Fruit fly (Drosophila melanogaster) whole organism, embryonic: ENCODE data around the gene CG43902.

ENCODE experiments used
- Ada2b ChIP-seq: fragments of 200-800 bp; sonication (Bioruptor generic); IDR thresholded peaks from 2 replicates; pipeline ENCODE4 v1.3.6; 2022; ENCODE audit warnings: missing biosample characterization, missing genetic modification characterization
- Atf3 ChIP-seq: fragments of 200-800 bp; sonication (Bioruptor generic); optimal IDR thresholded peaks from 3 replicates; lab custom pipeline; 2016; ENCODE audit warnings: missing biosample characterization, missing genetic modification characterization
- B-H1 ChIP-seq: fragments of 200-800 bp; sonication (Bioruptor generic); IDR thresholded peaks from 3 replicates; pipeline ENCODE4 v1.3.6; 2022; ENCODE audit warnings: missing biosample characterization, missing genetic modification characterization
- CG10565 ChIP-seq: fragments of 200-800 bp; sonication (Bioruptor generic); optimal IDR thresholded peaks from 3 replicates; lab custom pipeline; 2016; ENCODE audit warnings: missing biosample characterization, mild to moderate bottlenecking, missing genetic modification characterization
- CG10979 ChIP-seq: fragments of 200-800 bp; sonication (Bioruptor generic); optimal IDR thresholded peaks from 2 replicates; lab custom pipeline; 2018; ENCODE audit warnings: missing biosample characterization, mild to moderate bottlenecking, missing genetic modification characterization, moderate library complexity
- CG13296 ChIP-seq: fragments of 200-800 bp; sonication (Bioruptor generic); optimal IDR thresholded peaks from 3 replicates; lab custom pipeline; 2018; ENCODE audit warnings: missing biosample characterization, mild to moderate bottlenecking, missing genetic modification characterization
- CG1529 ChIP-seq: fragments of 200-800 bp; sonication (Bioruptor generic); optimal IDR thresholded peaks from 3 replicates; lab custom pipeline; 2018; ENCODE audit warnings: missing biosample characterization, missing genetic modification characterization
- CG15514 ChIP-seq: fragments of 200-800 bp; sonication (Bioruptor generic); optimal IDR thresholded peaks from 3 replicates; lab custom pipeline; 2017; ENCODE audit warnings: missing biosample characterization, missing genetic modification characterization, mild to moderate bottlenecking, moderate library complexity, missing genetic modification reagents
- CG1602 ChIP-seq: fragments of 200-800 bp; sonication (Bioruptor generic); optimal IDR thresholded peaks from 3 replicates; lab custom pipeline; 2016; ENCODE audit warnings: missing biosample characterization, missing genetic modification characterization
- CG17328 ChIP-seq: fragments of 200-800 bp; sonication (Bioruptor generic); IDR thresholded peaks from 2 replicates; pipeline ENCODE4 v1.3.6; 2022; ENCODE audit warnings: missing biosample characterization, missing genetic modification characterization
- CG18262 ChIP-seq: fragments of 200-800 bp; optimal IDR thresholded peaks from 3 replicates; lab custom pipeline; 2019; ENCODE audit warnings: missing biosample characterization, mild to moderate bottlenecking, missing genetic modification characterization, moderate library complexity
- CG31365 ChIP-seq: fragments of 200-800 bp; sonication (Bioruptor generic); optimal IDR thresholded peaks from 2 replicates; lab custom pipeline; 2018; ENCODE audit warnings: missing biosample characterization, mild to moderate bottlenecking, missing genetic modification characterization
- CG3995 ChIP-seq: fragments of 200-800 bp; sonication (Bioruptor generic); optimal IDR thresholded peaks from 3 replicates; lab custom pipeline; 2016; ENCODE audit warnings: missing biosample characterization, missing genetic modification characterization
- CG4360 ChIP-seq: fragments of 200-800 bp; sonication (Bioruptor generic); IDR thresholded peaks from 2 replicates; pipeline ENCODE4 v1.3.6; 2022; ENCODE audit warnings: missing biosample characterization, missing genetic modification characterization
- CG4617 ChIP-seq: fragments of 200-800 bp; sonication (Bioruptor generic); optimal IDR thresholded peaks from 3 replicates; lab custom pipeline; 2016; ENCODE audit warnings: missing biosample characterization, missing genetic modification characterization, borderline replicate concordance
- CG7357 ChIP-seq: fragments of 200-800 bp; sonication (Bioruptor generic); IDR thresholded peaks from 3 replicates; pipeline ENCODE4 v1.3.6; 2022; ENCODE audit warnings: missing biosample characterization, missing genetic modification characterization
- CG7556 ChIP-seq: fragments of 200-800 bp; sonication (Bioruptor generic); optimal IDR thresholded peaks from 2 replicates; lab custom pipeline; 2017; ENCODE audit warnings: missing biosample characterization, mild to moderate bottlenecking, missing genetic modification characterization
- CG7839 ChIP-seq: fragments of 200-800 bp; sonication (Bioruptor generic); optimal IDR thresholded peaks from 3 replicates; lab custom pipeline; 2018; ENCODE audit warnings: missing biosample characterization, mild to moderate bottlenecking, missing genetic modification characterization, moderate library complexity
- CG7928 ChIP-seq: fragments of 200-800 bp; sonication (Bioruptor generic); optimal IDR thresholded peaks from 2 replicates; lab custom pipeline; 2017; ENCODE audit warnings: missing biosample characterization, mild to moderate bottlenecking, missing genetic modification characterization
- CG8944 ChIP-seq: fragments of 200-800 bp; sonication (Bioruptor generic); optimal IDR thresholded peaks from 3 replicates; lab custom pipeline; 2016; ENCODE audit warnings: missing biosample characterization, missing genetic modification characterization
- CG9437 ChIP-seq: fragments of 200-800 bp; sonication (Bioruptor generic); optimal IDR thresholded peaks from 2 replicates; lab custom pipeline; 2018; ENCODE audit warnings: missing biosample characterization, mild to moderate bottlenecking, missing genetic modification characterization
- D19A ChIP-seq: fragments of 200-800 bp; optimal IDR thresholded peaks from 3 replicates; lab custom pipeline; 2019; ENCODE audit warnings: missing biosample characterization, mild to moderate bottlenecking, missing genetic modification characterization, moderate library complexity
- Gsc ChIP-seq: fragments of 200-800 bp; sonication (Bioruptor generic); IDR thresholded peaks from 2 replicates; pipeline ENCODE4 v1.3.6; 2022; ENCODE audit warnings: missing biosample characterization, missing genetic modification characterization
- HLH54F ChIP-seq: fragments of 200-800 bp; sonication (Bioruptor generic); optimal IDR thresholded peaks from 3 replicates; lab custom pipeline; 2016; ENCODE audit warnings: missing biosample characterization, missing genetic modification characterization
- Opbp ChIP-seq: fragments of 200-800 bp; sonication (Bioruptor generic); IDR thresholded peaks from 3 replicates; pipeline ENCODE4 v1.3.6; 2022; ENCODE audit warnings: missing biosample characterization, missing genetic modification characterization; ENCODE audit not compliant: partially characterized antibody
- Rfx ChIP-seq: fragments of 200-800 bp; sonication (Bioruptor generic); IDR thresholded peaks from 2 replicates; pipeline ENCODE4 v1.3.6; 2022; ENCODE audit warnings: missing biosample characterization, missing genetic modification characterization
- Scr ChIP-seq: fragments of 200-800 bp; sonication (Bioruptor generic); IDR thresholded peaks from 2 replicates; pipeline ENCODE4 v1.3.6; 2022; ENCODE audit warnings: missing biosample characterization, missing genetic modification characterization; ENCODE audit not compliant: partially characterized antibody
- Side ChIP-seq: fragments of 200-800 bp; sonication (Bioruptor generic); optimal IDR thresholded peaks from 2 replicates; lab custom pipeline; 2016; ENCODE audit warnings: missing biosample characterization, missing genetic modification characterization
- Six4 ChIP-seq: fragments of 200-800 bp; sonication (Bioruptor generic); optimal IDR thresholded peaks from 2 replicates; lab custom pipeline; 2016; ENCODE audit warnings: missing biosample characterization, missing genetic modification characterization
- Xbp1 ChIP-seq: fragments of 200-800 bp; sonication (Bioruptor generic); optimal IDR thresholded peaks from 3 replicates; lab custom pipeline; 2016; ENCODE audit warnings: missing biosample characterization, mild to moderate bottlenecking, missing genetic modification characterization
- cas ChIP-seq: fragments of 200-800 bp; sonication (Bioruptor generic); IDR thresholded peaks from 2 replicates; pipeline ENCODE4 v1.3.6; 2022; ENCODE audit warnings: missing biosample characterization, missing genetic modification characterization
- chif ChIP-seq, 2 experiments: fragments of 200-800 bp; sonication (Bioruptor generic); optimal IDR thresholded peaks; 3 replicates each; lab custom pipeline; 2016; ENCODE audit warnings: missing biosample characterization in 2 of 2, missing genetic modification characterization in 2 of 2
- crol ChIP-seq: fragments of 200-800 bp; sonication (Bioruptor generic); IDR thresholded peaks from 2 replicates; pipeline ENCODE4 v1.3.6; 2022; ENCODE audit warnings: missing biosample characterization, missing genetic modification characterization
- dysf ChIP-seq: fragments of 200-800 bp; sonication (Bioruptor generic); IDR thresholded peaks from 3 replicates; pipeline ENCODE4 v1.3.6; 2022; ENCODE audit warnings: missing biosample characterization, missing genetic modification characterization
- eve ChIP-seq, 2 experiments: fragments of >200 bp; optimal IDR thresholded peaks; 2 replicates each; lab custom pipeline; 2017; ENCODE audit warnings: missing biosample characterization in 2 of 2, missing genetic modification characterization in 2 of 2
- gce ChIP-seq: fragments of 200-800 bp; sonication (Bioruptor generic); IDR thresholded peaks from 3 replicates; pipeline ENCODE4 v1.3.6; 2022; ENCODE audit warnings: missing biosample characterization, missing genetic modification characterization
- inv ChIP-seq: fragments of 200-800 bp; sonication (Bioruptor generic); IDR thresholded peaks from 2 replicates; pipeline ENCODE4 v1.3.6; 2022; ENCODE audit warnings: missing biosample characterization, missing genetic modification characterization; ENCODE audit not compliant: partially characterized antibody
- mam ChIP-seq: fragments of 200-800 bp; sonication (Bioruptor generic); optimal IDR thresholded peaks from 3 replicates; lab custom pipeline; 2016; ENCODE audit warnings: missing biosample characterization, missing genetic modification characterization
- otp ChIP-seq: fragments of 200-800 bp; sonication (Bioruptor generic); IDR thresholded peaks from 3 replicates; pipeline ENCODE4, ENCODE4 v1.3.6; 2022; ENCODE audit warnings: missing biosample characterization, missing genetic modification characterization
- ro ChIP-seq: fragments of 200-800 bp; sonication (Bioruptor generic); IDR thresholded peaks from 2 replicates; pipeline ENCODE4 v1.3.6; 2022; ENCODE audit warnings: missing biosample characterization, missing genetic modification characterization
- row ChIP-seq: fragments of 200-800 bp; sonication (Bioruptor generic); IDR thresholded peaks from 3 replicates; pipeline ENCODE4 v1.3.6; 2022; ENCODE audit warnings: missing biosample characterization, missing genetic modification characterization
- salm ChIP-seq: fragments of 200-800 bp; sonication (Bioruptor generic); optimal IDR thresholded peaks from 2 replicates; lab custom pipeline; 2018; ENCODE audit warnings: missing biosample characterization, mild to moderate bottlenecking, missing genetic modification characterization
- sd ChIP-seq: fragments of 200-800 bp; sonication (Bioruptor generic); optimal IDR thresholded peaks from 3 replicates; lab custom pipeline; 2018; ENCODE audit warnings: missing biosample characterization, mild to moderate bottlenecking, missing genetic modification characterization, moderate library complexity
- seq ChIP-seq: fragments of 200-800 bp; sonication (Bioruptor generic); IDR thresholded peaks from 2 replicates; pipeline ENCODE4 v1.3.6; 2022; ENCODE audit warnings: missing biosample characterization, missing genetic modification characterization
- sisA ChIP-seq: fragments of 200-800 bp; sonication (Bioruptor generic); IDR thresholded peaks from 2 replicates; pipeline ENCODE4 v1.3.6; 2022; ENCODE audit warnings: missing biosample characterization, missing genetic modification characterization
- so ChIP-seq: fragments of 200-800 bp; sonication (Bioruptor generic); IDR thresholded peaks from 3 replicates; pipeline ENCODE4 v1.3.6; 2022; ENCODE audit warnings: missing biosample characterization, missing genetic modification characterization
- stwl ChIP-seq: fragments of 200-800 bp; sonication (Bioruptor generic); optimal IDR thresholded peaks from 3 replicates; lab custom pipeline; 2018; ENCODE audit warnings: missing biosample characterization, mild to moderate bottlenecking, missing genetic modification characterization, moderate library complexity
- ttk ChIP-seq: fragments of 200-800 bp; sonication (Bioruptor generic); IDR thresholded peaks from 2 replicates; pipeline ENCODE4 v2.1.2; 2022; ENCODE audit warnings: missing biosample characterization, missing genetic modification characterization
- tx ChIP-seq: fragments of 200-800 bp; sonication (Bioruptor generic); optimal IDR thresholded peaks from 2 replicates; lab custom pipeline; 2016; ENCODE audit warnings: missing biosample characterization, missing genetic modification characterization
- wor ChIP-seq: fragments of 200-800 bp; sonication (Bioruptor generic); IDR thresholded peaks from 2 replicates; pipeline ENCODE4 v1.3.6; 2022; ENCODE audit warnings: missing biosample characterization, missing genetic modification characterization

CG43902 gene

DNA sequence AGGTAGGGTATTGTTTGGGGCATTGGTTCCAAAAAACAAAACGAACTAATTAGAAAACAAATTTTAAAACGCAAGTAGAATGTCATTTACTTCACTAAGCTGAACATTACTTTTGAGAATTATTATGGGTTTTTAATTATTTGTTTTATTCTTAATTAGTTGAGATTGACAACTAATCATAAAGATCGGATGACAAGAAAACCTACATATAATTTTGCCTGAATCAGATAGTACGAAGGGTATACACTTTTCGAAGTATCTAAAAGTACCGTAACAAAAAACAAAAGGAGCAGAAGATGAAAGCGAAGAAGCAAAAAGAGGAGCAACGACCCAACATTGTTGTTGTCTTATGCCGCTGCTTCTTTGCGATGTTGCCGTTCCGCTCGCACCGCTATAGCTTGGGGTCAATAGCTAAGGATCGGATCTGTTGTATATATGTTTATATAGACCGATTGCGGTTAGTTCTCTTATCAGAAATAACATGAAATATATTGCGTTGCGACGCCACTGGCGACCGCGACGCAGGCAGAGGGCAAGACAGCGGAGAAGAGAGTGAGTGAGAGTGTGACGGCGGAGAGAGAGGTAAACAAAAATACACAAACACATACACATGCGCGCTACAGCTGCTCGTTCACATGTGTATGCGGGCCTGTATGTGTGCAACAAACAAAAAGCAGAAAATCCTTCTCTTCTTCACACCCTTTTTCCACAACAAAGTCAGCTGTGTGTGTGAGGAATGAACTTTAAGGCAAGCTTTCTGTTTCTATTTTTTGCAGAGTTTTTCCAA lies 53.1 kb downstream of the CG43902 start (continued):
- TF ChIP-seq stwl (no peak), CG31365 (no peak), crol (GFP tag; lab: Robert Waterston, UW) (peak; percentile 34; the same call in 1 of the 2 replicates), CG8944 (GFP tag; lab: Kevin White, UChicago) (no peak), CG13296 (GFP tag; lab: Kevin White, UChicago) (peak; percentile 27), HLH54F (GFP tag; lab: Kevin White, UChicago) (peak; percentile 45), sisA (GFP tag; lab: Robert Waterston, UW) (peak; percentile 40), chif (GFP tag; optimal IDR thresholded peaks at IDR 0.05; lab: Kevin White, UChicago) (peak in 1 of 2 experiments; percentile 4), CG3995 (GFP tag; lab: Kevin White, UChicago) (peak; percentile 31), CG10565 (no peak), CG4617 (GFP tag; lab: Kevin White, UChicago) (no peak), CG4360 (GFP tag; lab: Robert Waterston, UW) (peak; percentile 72), Scr (GFP tag; lab: Robert Waterston, UW) (no peak; the same call in 1 of the 2 replicates), Gsc (GFP tag; lab: Robert Waterston, UW) (no peak), CG7556 (GFP tag; lab: Kevin White, UChicago) (peak; percentile 65), CG7357 (GFP tag; lab: Robert Waterston, UW) (0 out of 3 replicates have a peak, but pooled peaks have one; percentile 21), Six4 (GFP tag; lab: Kevin White, UChicago) (peak; percentile 45), wor (GFP tag; lab: Robert Waterston, UW) (0 out of 2 replicates have a peak, but pooled peaks have one; percentile 18), CG1602 (GFP tag; lab: Kevin White, UChicago) (peak; percentile 51), tx (GFP tag; lab: Kevin White, UChicago) (no peak), CG1529 (GFP tag; lab: Kevin White, UChicago) (peak; percentile 13), CG15514 (no peak), mam (GFP tag; lab: Kevin White, UChicago) (peak; percentile 63), CG18262 (tag; lab: Kevin White, UChicago) (peak; percentile 71), CG7928 (GFP tag; lab: Kevin White, UChicago) (no peak), gce (no peak), cas (GFP tag; lab: Robert Waterston, UW) (no peak), so (GFP tag; lab: Robert Waterston, UW) (0 out of 3 replicates have a peak, but pooled peaks have one; percentile 17), otp (GFP tag; lab: Robert Waterston, UW) (no peak), salm (tag; lab: Kevin White, UChicago) (no peak), Rfx (GFP tag; lab: Robert Waterston, UW) (0 out of 2 replicates have a peak, but pooled peaks have one; percentile 21), Opbp (GFP tag; lab: Robert Waterston, UW) (no peak), ttk (GFP tag; lab: Robert Waterston, UW) (no peak), Side (GFP tag; lab: Kevin White, UChicago) (no peak), row (GFP tag; lab: Robert Waterston, UW) (peak; percentile 69), Xbp1 (GFP tag; lab: Kevin White, UChicago) (peak; percentile 65), eve (GFP tag; optimal IDR thresholded peaks at IDR 0.05; lab: Kevin White, UChicago) (peak in 1 of 2 experiments; percentile 79), CG17328 (GFP tag; lab: Robert Waterston, UW) (peak; percentile 19; the same call in 1 of the 2 replicates), CG10979 (tag; lab: Kevin White, UChicago) (peak; percentile 64), inv (no peak), D19A (tag; lab: Kevin White, UChicago) (peak; percentile 99), dysf (GFP tag; lab: Robert Waterston, UW) (peak; percentile 64; the same call in 2 of the 3 replicates), seq (GFP tag; lab: Robert Waterston, UW) (no peak), ro (GFP tag; lab: Robert Waterston, UW) (no peak), Ada2b (GFP tag; lab: Robert Waterston, UW) (0 out of 2 replicates have a peak, but pooled peaks have one; percentile 7), CG7839 (tag; lab: Kevin White, UChicago) (peak; percentile 71), Atf3 (GFP tag; lab: Kevin White, UChicago) (peak; percentile 25), B-H1 (GFP tag; lab: Robert Waterston, UW) (no peak), sd (tag; lab: Kevin White, UChicago) (no peak), CG9437 (GFP tag; lab: Kevin White, UChicago) (peak; percentile 56)
